Fruit fly (Drosophila melanogaster) whole organism, adult: ENCODE data around the gene CG12439.

ENCODE experiments used
- CG5204 ChIP-seq: fragments of 200-800 bp; sonication (Bioruptor generic); optimal IDR thresholded peaks from 2 replicates; lab custom pipeline; 2016; ENCODE audit warnings: missing biosample characterization, missing genetic modification characterization
- CG7045 ChIP-seq: fragments of 200-800 bp; sonication (Bioruptor generic); optimal IDR thresholded peaks from 2 replicates; lab custom pipeline; 2017; ENCODE audit warnings: missing biosample characterization, mild to moderate bottlenecking, missing genetic modification characterization
- bab1 ChIP-seq: fragments of 200-800 bp; sonication (Bioruptor generic); optimal IDR thresholded peaks from 3 replicates; lab custom pipeline; 2019; ENCODE audit warnings: missing biosample characterization, mild to moderate bottlenecking, missing genetic modification characterization, moderate library complexity

DNA sequence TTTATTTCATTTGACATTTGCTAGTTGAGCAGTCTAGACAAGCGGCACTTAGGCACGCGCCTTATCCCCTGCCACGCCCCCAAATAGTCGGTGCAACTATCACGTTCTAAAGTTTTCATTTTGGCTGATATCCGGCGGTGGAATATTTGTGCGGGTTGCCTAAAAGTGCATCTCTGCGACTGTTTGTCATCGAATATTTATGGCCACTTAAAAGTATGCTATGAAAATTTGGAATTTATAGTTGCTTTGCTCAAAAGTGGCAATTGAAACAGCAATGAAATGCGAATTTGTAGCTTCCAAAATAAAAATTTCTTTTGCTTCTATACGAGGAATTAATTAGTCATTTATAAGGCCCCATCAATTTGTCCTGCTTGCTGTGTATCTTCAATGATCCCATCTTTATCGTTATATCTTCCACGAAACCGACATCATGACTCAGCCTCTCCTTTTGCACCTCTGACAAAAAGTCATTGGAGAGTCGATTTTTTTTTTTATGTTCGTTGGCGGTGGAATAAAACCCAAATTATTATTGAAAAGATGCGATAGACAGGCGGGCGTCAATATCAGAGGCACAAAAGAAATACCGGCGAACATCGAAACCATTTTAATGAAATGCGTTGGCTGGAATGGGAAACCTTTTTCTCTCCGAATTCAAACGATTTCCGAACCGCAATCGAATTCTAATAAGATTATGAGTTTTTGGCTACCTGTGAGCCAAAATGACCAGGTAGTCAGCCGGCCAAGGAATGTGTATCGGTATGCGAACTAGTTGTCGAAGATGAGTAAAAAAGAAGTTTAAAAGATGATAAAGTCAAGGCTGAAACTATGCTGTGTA, 43.8 kb downstream of the CG12439 start:
- TF ChIP-seq bab1 (GFP tag; lab: Kevin White, UChicago) (no peak), CG7045 (GFP tag; lab: Kevin White, UChicago) (no peak), CG5204 (GFP tag; lab: Kevin White, UChicago) (no peak)
